Fruit fly (Drosophila melanogaster) whole organism, prepupa: ENCODE data around the gene superdeath.

Experiments
- Blimp-1 ChIP-seq: fragments of 200-800 bp; sonication (Bioruptor generic); optimal IDR thresholded peaks from 3 replicates; lab custom pipeline; 2017; ENCODE audit warnings: missing biosample characterization, missing genetic modification characterization, mild to moderate bottlenecking, moderate library complexity, missing genetic modification reagents
- CG10631 ChIP-seq: fragments of 200-800 bp; sonication (Bioruptor generic); optimal IDR thresholded peaks from 2 replicates; lab custom pipeline; 2016; ENCODE audit warnings: missing biosample characterization, missing genetic modification characterization
- CG10669 ChIP-seq: fragments of 200-800 bp; sonication (Bioruptor generic); optimal IDR thresholded peaks from 3 replicates; lab custom pipeline; 2018; ENCODE audit warnings: missing biosample characterization, mild to moderate bottlenecking, missing genetic modification characterization, moderate library complexity
- CG11294 ChIP-seq: fragments of 200-800 bp; sonication (Bioruptor generic); IDR thresholded peaks from 2 replicates; pipeline ENCODE4 v1.3.6; 2022; ENCODE audit warnings: missing biosample characterization, missing genetic modification characterization
- CG11762 ChIP-seq: fragments of 200-800 bp; sonication (Bioruptor generic); optimal IDR thresholded peaks from 3 replicates; lab custom pipeline; 2016; ENCODE audit warnings: missing biosample characterization, missing genetic modification characterization; ENCODE audit not compliant: insufficient read depth
- CG15336 ChIP-seq: fragments of 200-800 bp; sonication (Bioruptor generic); IDR thresholded peaks from 2 replicates; pipeline ENCODE4 v1.3.6; 2022; ENCODE audit warnings: missing biosample characterization, missing genetic modification characterization
- CG1621 ChIP-seq: fragments of 200-800 bp; sonication (Bioruptor generic); optimal IDR thresholded peaks from 3 replicates; lab custom pipeline; 2018; ENCODE audit warnings: missing biosample characterization, mild to moderate bottlenecking, missing genetic modification characterization
- CG3032 ChIP-seq: fragments of 200-800 bp; optimal IDR thresholded peaks from 2 replicates; lab custom pipeline; 2019; ENCODE audit warnings: missing biosample characterization, mild to moderate bottlenecking, missing genetic modification characterization, moderate library complexity
- CG3919 ChIP-seq: fragments of 200-800 bp; sonication (Bioruptor generic); optimal IDR thresholded peaks from 3 replicates; lab custom pipeline; 2016; ENCODE audit warnings: missing biosample characterization, missing genetic modification characterization
- CG4318 ChIP-seq: fragments of 200-800 bp; sonication (Bioruptor generic); optimal IDR thresholded peaks from 3 replicates; lab custom pipeline; 2017; ENCODE audit warnings: missing biosample characterization, mild to moderate bottlenecking, missing genetic modification characterization
- CG6163 ChIP-seq: fragments of 200-800 bp; sonication (Bioruptor generic); IDR thresholded peaks from 3 replicates; pipeline ENCODE4 v1.3.6; 2022; ENCODE audit warnings: missing biosample characterization, missing genetic modification characterization
- CG6276 ChIP-seq: fragments of 200-800 bp; sonication (Bioruptor generic); optimal IDR thresholded peaks from 2 replicates; lab custom pipeline; 2017; ENCODE audit warnings: missing biosample characterization, mild to moderate bottlenecking, missing genetic modification characterization
- CG6792 ChIP-seq: fragments of 200-800 bp; sonication (Bioruptor generic); optimal IDR thresholded peaks from 3 replicates; lab custom pipeline; 2016; ENCODE audit warnings: missing biosample characterization, missing genetic modification characterization
- CG7368 ChIP-seq: fragments of 200-800 bp; sonication (Bioruptor generic); optimal IDR thresholded peaks from 3 replicates; lab custom pipeline; 2016; ENCODE audit warnings: missing biosample characterization, missing genetic modification characterization
- CG8319 ChIP-seq: fragments of 200-800 bp; sonication (Bioruptor generic); optimal IDR thresholded peaks from 3 replicates; lab custom pipeline; 2016; ENCODE audit warnings: missing biosample characterization, missing genetic modification characterization
- CG8632 ChIP-seq: fragments of 200-800 bp; sonication (Bioruptor generic); optimal IDR thresholded peaks from 3 replicates; lab custom pipeline; 2016; ENCODE audit warnings: missing biosample characterization, missing genetic modification characterization
- CG9139 ChIP-seq: fragments of 200-800 bp; sonication (Bioruptor generic); optimal IDR thresholded peaks from 3 replicates; lab custom pipeline; 2017; ENCODE audit warnings: missing biosample characterization, mild to moderate bottlenecking, missing genetic modification characterization
- Eip75B ChIP-seq: fragments of 200-800 bp; sonication (Bioruptor generic); optimal IDR thresholded peaks from 3 replicates; lab custom pipeline; 2016; ENCODE audit warnings: missing biosample characterization, missing genetic modification characterization
- Eip93F ChIP-seq: fragments of 200-800 bp; sonication (Bioruptor generic); optimal IDR thresholded peaks from 2 replicates; lab custom pipeline; 2016; ENCODE audit warnings: missing biosample characterization, mild to moderate bottlenecking, missing genetic modification characterization
- Ets21C ChIP-seq: fragments of 200-800 bp; sonication (Bioruptor generic); optimal IDR thresholded peaks from 3 replicates; lab custom pipeline; 2016; ENCODE audit warnings: missing biosample characterization, missing genetic modification characterization
- Ets96B ChIP-seq: fragments of 200-800 bp; optimal IDR thresholded peaks from 2 replicates; lab custom pipeline; 2019; ENCODE audit warnings: missing biosample characterization, mild to moderate bottlenecking, missing genetic modification characterization, moderate library complexity
- Gug ChIP-seq: fragments of 200-800 bp; sonication (Bioruptor generic); IDR thresholded peaks from 2 replicates; pipeline ENCODE4 v1.3.6; 2022; ENCODE audit warnings: missing biosample characterization, missing genetic modification characterization
- Hr38 ChIP-seq: sonication (Bioruptor generic); optimal IDR thresholded peaks from 2 replicates; lab custom pipeline; 2016; ENCODE audit warnings: missing biosample characterization, missing genetic modification characterization
- Hr39 ChIP-seq: fragments of 200-800 bp; sonication (Bioruptor generic); optimal IDR thresholded peaks from 2 replicates; lab custom pipeline; 2016; ENCODE audit warnings: missing biosample characterization, missing genetic modification characterization
- Hr4 ChIP-seq: fragments of 200-800 bp; sonication (Bioruptor generic); optimal IDR thresholded peaks from 3 replicates; lab custom pipeline; 2016; ENCODE audit warnings: missing biosample characterization, missing genetic modification characterization
- Lpt ChIP-seq: fragments of 200-800 bp; sonication (Bioruptor generic); optimal IDR thresholded peaks from 3 replicates; lab custom pipeline; 2016; ENCODE audit warnings: missing biosample characterization, missing genetic modification characterization
- Met ChIP-seq: fragments of 200-800 bp; sonication (Bioruptor generic); optimal IDR thresholded peaks from 3 replicates; lab custom pipeline; 2016; ENCODE audit warnings: missing biosample characterization, missing genetic modification characterization
- OdsH ChIP-seq: fragments of 200-800 bp; sonication (Bioruptor generic); optimal IDR thresholded peaks from 3 replicates; lab custom pipeline; 2016; ENCODE audit warnings: missing biosample characterization, missing genetic modification characterization
- Smox ChIP-seq: fragments of 200-800 bp; sonication (Bioruptor generic); optimal IDR thresholded peaks from 3 replicates; lab custom pipeline; 2016; ENCODE audit warnings: missing biosample characterization, missing genetic modification characterization
- Sox102F ChIP-seq: fragments of 200-800 bp; sonication (Bioruptor generic); optimal IDR thresholded peaks from 2 replicates; lab custom pipeline; 2016; ENCODE audit warnings: missing biosample characterization, mild to moderate bottlenecking, missing genetic modification characterization
- Sox14 ChIP-seq: fragments of 200-800 bp; sonication (Bioruptor generic); optimal IDR thresholded peaks from 3 replicates; lab custom pipeline; 2016; ENCODE audit warnings: missing biosample characterization, missing genetic modification characterization
- Sox15 ChIP-seq: fragments of 200-800 bp; sonication (Bioruptor generic); optimal IDR thresholded peaks from 3 replicates; lab custom pipeline; 2016; ENCODE audit warnings: missing biosample characterization, missing genetic modification characterization
- achi ChIP-seq: fragments of 200-800 bp; sonication (Bioruptor generic); optimal IDR thresholded peaks from 3 replicates; lab custom pipeline; 2016; ENCODE audit warnings: missing biosample characterization, missing genetic modification characterization
- cyc ChIP-seq: fragments of 200-800 bp; sonication (Bioruptor generic); optimal IDR thresholded peaks from 3 replicates; lab custom pipeline; 2016; ENCODE audit warnings: missing biosample characterization, missing genetic modification characterization
- dac ChIP-seq: fragments of 200-800 bp; sonication (Bioruptor generic); optimal IDR thresholded peaks from 2 replicates; lab custom pipeline; 2017; ENCODE audit warnings: missing biosample characterization, mild to moderate bottlenecking, missing genetic modification characterization
- dsx ChIP-seq: fragments of 200-800 bp; optimal IDR thresholded peaks from 3 replicates; lab custom pipeline; 2019; ENCODE audit warnings: missing biosample characterization, mild to moderate bottlenecking, missing genetic modification characterization, moderate library complexity; ENCODE audit not compliant: poor library complexity, severe bottlenecking
- eg ChIP-seq: fragments of 200-800 bp; sonication (Bioruptor generic); IDR thresholded peaks from 3 replicates; pipeline ENCODE4 v1.3.6; 2022; ENCODE audit warnings: missing biosample characterization, missing genetic modification characterization
- esn ChIP-seq: fragments of 200-800 bp; sonication (Bioruptor generic); optimal IDR thresholded peaks from 2 replicates; lab custom pipeline; 2016; ENCODE audit warnings: missing biosample characterization, mild to moderate bottlenecking, missing genetic modification characterization, moderate library complexity
- fd59A ChIP-seq: fragments of 200-800 bp; sonication (Bioruptor generic); optimal IDR thresholded peaks from 2 replicates; lab custom pipeline; 2017; ENCODE audit warnings: missing biosample characterization, mild to moderate bottlenecking, missing genetic modification characterization, missing genetic modification reagents
- fkh ChIP-seq: fragments of 200-800 bp; sonication (Bioruptor generic); optimal IDR thresholded peaks from 3 replicates; lab custom pipeline; 2017; ENCODE audit warnings: missing biosample characterization, mild to moderate bottlenecking, missing genetic modification characterization, moderate library complexity
- lz ChIP-seq: fragments of 200-800 bp; sonication (Bioruptor generic); optimal IDR thresholded peaks from 3 replicates; lab custom pipeline; 2016; ENCODE audit warnings: missing biosample characterization, missing genetic modification characterization
- salr ChIP-seq, 2 experiments: fragments of 200-800 bp; sonication (Bioruptor generic); optimal IDR thresholded peaks; 3 replicates each; lab custom pipeline; 2016 to 2018; ENCODE audit warnings: missing biosample characterization in 2 of 2, missing genetic modification characterization in 2 of 2, mild to moderate bottlenecking in 1 of 2
- spab ChIP-seq: fragments of 200-800 bp; sonication (Bioruptor generic); optimal IDR thresholded peaks from 2 replicates; lab custom pipeline; 2017; ENCODE audit warnings: missing biosample characterization, mild to moderate bottlenecking, missing genetic modification characterization, missing genetic modification reagents
- svp ChIP-seq: fragments of 200-800 bp; sonication (Bioruptor generic); peaks from one replicate; lab custom pipeline; 2016; ENCODE audit warnings: missing biosample characterization, missing genetic modification characterization
- vri ChIP-seq: fragments of 200-800 bp; sonication (Bioruptor generic); optimal IDR thresholded peaks from 3 replicates; lab custom pipeline; 2016; ENCODE audit warnings: missing biosample characterization, mild to moderate bottlenecking, missing genetic modification characterization

Gene superdeath

dm6 chr3R:29088938-29089661 is 49.4 kb upstream of the superdeath start (continued):
- TF ChIP-seq Blimp-1 (GFP tag; lab: Kevin White, UChicago) (no peak), Hr39 (peak; percentile 67), spab (peak; percentile 23), Hr38 (no peak), Met (peak; percentile 74), Ets21C (GFP tag; lab: Kevin White, UChicago) (peak; percentile 32), cyc (GFP tag; lab: Kevin White, UChicago) (peak; percentile 62), OdsH (GFP tag; lab: Kevin White, UChicago) (peak; percentile 51), Lpt (GFP tag; lab: Kevin White, UChicago) (peak; percentile 42), Ets96B (tag; lab: Kevin White, UChicago) (peak; percentile 56), fkh (no peak), Hr4 (GFP tag; lab: Kevin White, UChicago) (peak; percentile 63), CG8632 (GFP tag; lab: Kevin White, UChicago) (peak; percentile 43), CG7368 (GFP tag; lab: Kevin White, UChicago) (peak; percentile 45)

- no peak for TF ChIP-seq Sox14 (GFP tag; lab: Kevin White, UChicago)
- TF ChIP-seq spab = no peak
- TF ChIP-seq Gug (GFP tag; lab: Robert Waterston, UW) = 0 out of 2 replicates have a peak, but pooled peaks have one; percentile 12
- TF ChIP-seq Blimp-1 (GFP tag; lab: Kevin White, UChicago) = no peak
- TF ChIP-seq eg (GFP tag; lab: Robert Waterston, UW) = peak; percentile 26; the same call in 1 of the 3 replicates
- peak; percentile 12 for TF ChIP-seq CG3919 (GFP tag; lab: Kevin White, UChicago)
- TF ChIP-seq CG6276 (GFP tag; lab: Kevin White, UChicago) = no peak
- peak; percentile 2 for TF ChIP-seq achi
- 0 out of 3 replicates have a peak, but pooled peaks have one; percentile 34 for TF ChIP-seq CG6163
Observed at dm6 chr3R:29089662-29090007, 48.8 kb upstream of the superdeath start.

- TF ChIP-seq Eip75B = peak; percentile 44
- TF ChIP-seq CG10669 (GFP tag; lab: Kevin White, UChicago) = peak; percentile 59
- TF ChIP-seq lz (GFP tag; lab: Kevin White, UChicago) = peak; percentile 32
- no peak for TF ChIP-seq Eip93F
- peak; percentile 63 for TF ChIP-seq CG3032 (tag; lab: Kevin White, UChicago)
- peak; percentile 17 for TF ChIP-seq CG8319 (GFP tag; lab: Kevin White, UChicago)
- peak; percentile 60 for TF ChIP-seq fd59A (GFP tag; lab: Kevin White, UChicago)
- TF ChIP-seq Smox (GFP tag; lab: Kevin White, UChicago) = peak; percentile 2
- peak; percentile 54 for TF ChIP-seq CG3919 (GFP tag; lab: Kevin White, UChicago)
- TF ChIP-seq CG9139 (GFP tag; lab: Kevin White, UChicago) = peak; percentile 4
- no peak for TF ChIP-seq Sox102F (GFP tag; lab: Kevin White, UChicago)
- TF ChIP-seq cyc (GFP tag; lab: Kevin White, UChicago) = peak; percentile 21
- TF ChIP-seq fkh = no peak
- no peak for TF ChIP-seq CG11762
- TF ChIP-seq Sox15 (GFP tag; lab: Kevin White, UChicago) = no peak
- peak; percentile 49 for TF ChIP-seq dsx
- TF ChIP-seq CG8632 (GFP tag; lab: Kevin White, UChicago) = peak; percentile 18
- no peak for TF ChIP-seq vri
- TF ChIP-seq salr (GFP tag; optimal IDR thresholded peaks at IDR 0.05; lab: Kevin White, UChicago) = peak; percentile 4 to 31
- TF ChIP-seq CG15336 = 0 out of 2 replicates have a peak, but pooled peaks have one; percentile 13
- peak; percentile 31 for TF ChIP-seq CG6792
- no peak for TF ChIP-seq dac (GFP tag; lab: Kevin White, UChicago)
- peak; percentile 3 for TF ChIP-seq CG4318 (GFP tag; lab: Kevin White, UChicago)
- TF ChIP-seq esn (GFP tag; lab: Kevin White, UChicago) = peak; percentile 31
- TF ChIP-seq CG1621 (tag; lab: Kevin White, UChicago) = peak; percentile 31
- peak; percentile 69 for TF ChIP-seq CG10631 (GFP tag; lab: Kevin White, UChicago)
- TF ChIP-seq CG11294 (GFP tag; lab: Robert Waterston, UW) = no peak
- TF ChIP-seq spab = peak; percentile 56
- TF ChIP-seq OdsH (GFP tag; lab: Kevin White, UChicago) = peak; percentile 38
- TF ChIP-seq CG6276 (GFP tag; lab: Kevin White, UChicago) = no peak
- no peak for TF ChIP-seq svp (GFP tag; lab: Kevin White, UChicago)
- peak; percentile 38 for TF ChIP-seq Sox14 (GFP tag; lab: Kevin White, UChicago)
- peak; percentile 59 for TF ChIP-seq achi
- peak; percentile 50; the same call in 2 of the 3 replicates for TF ChIP-seq CG6163
Observed at dm6 chr3R:29091609-29092008, 46.9 kb upstream of the superdeath start.
